Fruit fly (Drosophila melanogaster): ENCODE results near the gene CG10096.

CG10096 gene

DNA sequence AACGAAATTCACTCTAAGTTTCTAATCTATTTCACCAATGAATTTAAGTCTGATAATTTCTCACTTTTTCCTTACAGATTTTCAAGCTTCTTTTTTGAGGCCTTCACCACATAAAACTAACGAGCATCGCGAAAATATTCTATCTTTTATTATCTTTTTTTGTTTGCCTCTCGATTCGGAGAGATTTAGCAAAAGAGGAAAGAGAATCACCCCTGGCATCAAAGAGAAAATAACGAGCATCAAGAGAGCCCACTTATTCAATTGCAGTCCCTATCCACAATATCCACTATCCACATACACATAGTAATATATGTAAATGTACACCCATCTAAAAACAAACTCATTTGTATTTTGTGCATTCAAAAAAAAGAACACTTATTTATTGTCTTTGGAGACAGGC, 28.3 kb downstream of the CG10096 start, which contains the start of gene GstD9:
Gene GstD9 (minus strand): TSS at position 101 of the 400 bp plus-strand sequence.
- TF ChIP-seq cnc (optimal IDR thresholded peaks at IDR 0.05) = no peak
- TF ChIP-seq CG5204 (GFP tag; optimal IDR thresholded peaks at IDR 0.05) = no peak
- TF ChIP-seq CG7101 (tag; optimal IDR thresholded peaks at IDR 0.05) = no peak
- TF ChIP-seq kay (GFP tag; ENCODE audit: borderline replicate concordance) = no peak
- TF ChIP-seq CG1620 (GFP tag; optimal IDR thresholded peaks at IDR 0.05) = no peak
- TF ChIP-seq bab1 (GFP tag; optimal IDR thresholded peaks at IDR 0.05) = no peak
- TF ChIP-seq CG11617 (GFP tag; optimal IDR thresholded peaks at IDR 0.05) = no peak
- no peak for TF ChIP-seq pad (GFP tag; optimal IDR thresholded peaks at IDR 0.05)
- no peak for TF ChIP-seq ovo (GFP tag; optimal IDR thresholded peaks at IDR 0.05)
- TF ChIP-seq Crg-1 (GFP tag; optimal IDR thresholded peaks at IDR 0.05) = no peak
- TF ChIP-seq CG7045 (GFP tag; optimal IDR thresholded peaks at IDR 0.05) = no peak
- no peak for TF ChIP-seq cic (GFP tag; optimal IDR thresholded peaks at IDR 0.05)
- no peak for TF ChIP-seq Clk (GFP tag; optimal IDR thresholded peaks at IDR 0.05)
- TF ChIP-seq tj (GFP tag; optimal IDR thresholded peaks at IDR 0.05) = no peak
- TF ChIP-seq CG14711 (tag; optimal IDR thresholded peaks at IDR 0.05) = no peak
- no peak for TF ChIP-seq Hr96 (GFP tag; optimal IDR thresholded peaks at IDR 0.05)
- TF ChIP-seq Mnt (GFP tag; optimal IDR thresholded peaks at IDR 0.05) = no peak
- no peak for TF ChIP-seq CG12768 (GFP tag; optimal IDR thresholded peaks at IDR 0.05)
- TF ChIP-seq toe (GFP tag; optimal IDR thresholded peaks at IDR 0.05) = no peak

DNA sequence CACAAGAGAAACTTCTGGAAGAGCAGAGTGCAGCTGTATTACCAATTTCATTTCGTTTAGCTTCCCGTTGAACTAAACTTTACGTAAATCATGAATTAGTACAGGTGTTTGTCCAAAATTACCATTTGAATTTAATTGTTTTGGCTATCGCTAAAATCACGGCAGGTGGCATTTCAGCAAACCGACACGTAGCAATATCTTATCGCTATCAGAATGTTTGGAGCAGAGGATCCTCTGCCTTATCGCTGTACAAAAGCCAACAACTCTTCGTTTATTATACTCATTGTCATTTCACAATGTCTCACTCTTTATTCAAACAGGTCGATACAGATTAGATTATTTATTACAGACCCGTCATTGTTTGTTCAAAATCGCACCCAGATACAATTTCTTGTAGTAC, 29.9 kb downstream of the CG10096 start:
- TF ChIP-seq Hr96 (GFP tag; optimal IDR thresholded peaks at IDR 0.05) (no peak), cic (GFP tag; optimal IDR thresholded peaks at IDR 0.05) (peak; percentile 26), kay (GFP tag; ENCODE audit: borderline replicate concordance) (peak; percentile 8)

DNA sequence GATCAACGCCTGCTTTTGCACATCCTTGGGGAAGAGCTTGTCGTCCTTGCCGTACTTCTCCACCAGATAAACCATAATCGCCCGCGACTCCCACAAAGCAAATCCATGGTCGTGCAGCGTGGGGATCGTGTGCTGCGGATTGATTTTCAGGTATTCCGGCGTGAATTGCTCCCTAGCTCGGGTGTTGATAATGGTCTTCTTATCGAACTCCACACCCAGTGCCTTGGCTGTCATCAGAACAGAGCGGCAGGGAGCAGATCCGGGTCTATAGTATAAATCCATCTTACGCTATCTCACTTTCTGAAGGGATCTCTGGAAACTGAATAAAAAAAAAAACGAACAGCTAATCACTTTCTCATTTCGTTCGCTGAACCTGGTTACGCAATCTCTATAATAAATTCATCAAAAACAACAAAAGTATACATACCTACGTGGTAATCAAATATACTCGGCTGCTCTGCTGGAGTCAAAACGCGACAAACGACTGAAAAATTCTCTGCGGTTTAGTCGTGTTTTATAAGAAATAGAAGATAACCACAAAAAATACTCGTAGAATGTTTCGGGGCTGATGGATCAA, 30.4 kb downstream of the CG10096 start, which contains the start of gene GstD10:
Gene GstD10 (minus strand): TSS at position 472 of the 577 bp plus-strand sequence.
- TF ChIP-seq CG33017 (tag; optimal IDR thresholded peaks at IDR 0.05) = no peak
- no peak for TF ChIP-seq Hr96 (GFP tag; optimal IDR thresholded peaks at IDR 0.05)
- TF ChIP-seq cnc (optimal IDR thresholded peaks at IDR 0.05) = no peak
- TF ChIP-seq CG7045 (GFP tag; optimal IDR thresholded peaks at IDR 0.05) = no peak
- no peak for TF ChIP-seq Clk (GFP tag; optimal IDR thresholded peaks at IDR 0.05)

DNA sequence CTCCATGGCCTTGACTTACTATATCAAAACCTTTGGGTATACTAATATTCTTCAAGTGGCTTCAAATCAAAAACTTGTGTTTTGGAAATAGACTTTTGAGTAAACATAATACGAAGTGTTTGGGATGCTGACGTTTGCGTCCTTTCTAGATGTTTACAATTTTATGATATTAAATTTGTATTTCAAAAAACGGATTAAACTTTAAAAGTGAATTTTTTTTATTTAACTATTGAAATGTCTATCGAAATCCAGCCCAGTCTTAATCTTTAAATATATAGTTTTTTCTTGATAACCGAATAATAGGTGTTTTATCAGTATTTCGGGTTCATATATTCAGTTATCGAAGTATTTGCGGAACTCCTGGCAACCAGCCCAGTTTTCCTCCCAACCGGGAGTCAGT, 31.2 kb downstream of the CG10096 start, which contains the start of gene Tim17a1:
Gene Tim17a1 (minus strand): TSS at position 101 of the 400 bp plus-strand sequence.
- TF ChIP-seq cnc (optimal IDR thresholded peaks at IDR 0.05) (no peak), CG7045 (GFP tag; optimal IDR thresholded peaks at IDR 0.05) (no peak), pad (GFP tag; optimal IDR thresholded peaks at IDR 0.05) (no peak), CG1620 (GFP tag; optimal IDR thresholded peaks at IDR 0.05) (no peak), kay (GFP tag; ENCODE audit: borderline replicate concordance) (no peak), cic (GFP tag; optimal IDR thresholded peaks at IDR 0.05) (no peak), CG14711 (tag; optimal IDR thresholded peaks at IDR 0.05) (no peak), CG12768 (GFP tag; optimal IDR thresholded peaks at IDR 0.05) (no peak), ovo (GFP tag; optimal IDR thresholded peaks at IDR 0.05) (no peak), bab1 (GFP tag; optimal IDR thresholded peaks at IDR 0.05) (no peak), Crg-1 (GFP tag; optimal IDR thresholded peaks at IDR 0.05) (no peak), CG5204 (GFP tag; optimal IDR thresholded peaks at IDR 0.05) (no peak)

dm6 chr3R:12363544-12363943, 32.2 kb downstream of the CG10096 start:
- peak; percentile 16 for TF ChIP-seq bab1 (GFP tag; optimal IDR thresholded peaks at IDR 0.05)
- no peak for TF ChIP-seq Clk (GFP tag; optimal IDR thresholded peaks at IDR 0.05)
- no peak for TF ChIP-seq cnc (optimal IDR thresholded peaks at IDR 0.05)
- no peak for TF ChIP-seq CG14711 (tag; optimal IDR thresholded peaks at IDR 0.05)

- TF ChIP-seq bab1 (GFP tag; optimal IDR thresholded peaks at IDR 0.05) = no peak
- TF ChIP-seq kay (GFP tag; ENCODE audit: borderline replicate concordance) = no peak
- no peak for TF ChIP-seq Hr96 (GFP tag; optimal IDR thresholded peaks at IDR 0.05)
- no peak for TF ChIP-seq CG1620 (GFP tag; optimal IDR thresholded peaks at IDR 0.05)
- TF ChIP-seq tj (GFP tag; optimal IDR thresholded peaks at IDR 0.05) = no peak
- TF ChIP-seq Mnt (GFP tag; optimal IDR thresholded peaks at IDR 0.05) = no peak
Measured at dm6 chr3R:12361962-12362497, 33.8 kb downstream of the CG10096 start.

DNA sequence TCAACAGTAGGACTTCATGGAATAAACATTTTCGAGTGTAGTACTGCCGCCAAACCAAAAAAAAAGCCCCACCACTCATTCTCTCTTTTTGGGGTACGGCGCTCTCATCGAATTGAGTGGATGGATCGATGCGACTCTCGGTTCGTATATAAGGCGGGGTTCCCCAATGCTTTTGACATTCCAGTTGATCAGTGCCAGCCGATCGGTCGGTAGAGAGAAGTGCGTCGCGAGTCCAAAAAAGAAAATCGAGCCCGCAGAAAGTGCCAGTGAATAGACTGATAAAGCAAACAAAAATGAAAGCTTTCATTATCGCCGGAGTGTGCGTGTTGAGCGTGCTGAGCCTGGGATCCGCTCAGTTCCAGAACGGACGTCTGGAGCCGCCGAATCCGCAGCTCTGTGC, 35.9 kb downstream of the CG10096 start, which contains the start of gene CG4115:
Gene CG4115 (plus strand): TSS at position 172 of the 400 bp plus-strand sequence.
- no peak for TF ChIP-seq kay (GFP tag; ENCODE audit: borderline replicate concordance)
- no peak for TF ChIP-seq toe (GFP tag; optimal IDR thresholded peaks at IDR 0.05)
- no peak for TF ChIP-seq CG12768 (GFP tag; optimal IDR thresholded peaks at IDR 0.05)
- no peak for TF ChIP-seq CG33017 (tag; optimal IDR thresholded peaks at IDR 0.05)
- no peak for TF ChIP-seq CG5204 (GFP tag; optimal IDR thresholded peaks at IDR 0.05)
- TF ChIP-seq pad (GFP tag; optimal IDR thresholded peaks at IDR 0.05) = no peak
- TF ChIP-seq ovo (GFP tag; optimal IDR thresholded peaks at IDR 0.05) = no peak
- TF ChIP-seq Hr96 (GFP tag; optimal IDR thresholded peaks at IDR 0.05) = no peak
- no peak for TF ChIP-seq Mnt (GFP tag; optimal IDR thresholded peaks at IDR 0.05)
